Worm (Caenorhabditis elegans): ENCODE results near the gene K08B5.1.

DNA sequence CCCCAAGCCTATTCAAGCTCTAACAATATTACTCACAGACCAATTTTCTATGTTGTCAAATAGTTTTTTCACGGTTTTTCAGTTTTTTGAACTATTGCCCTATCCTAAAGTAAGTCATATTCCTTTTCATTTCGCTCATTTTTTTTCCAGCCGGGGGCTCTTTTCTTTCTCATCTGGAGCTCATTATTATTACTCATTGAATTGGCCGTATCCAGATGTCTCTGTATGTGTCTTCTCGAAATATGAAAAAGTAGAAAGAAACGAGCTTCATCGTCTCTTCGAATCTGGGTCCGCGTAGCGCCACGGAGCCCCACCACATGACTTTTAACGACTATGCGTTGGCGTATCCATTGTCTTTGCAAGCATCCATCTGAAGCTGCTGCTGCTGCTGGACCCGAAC is 27.8 kb upstream of the K08B5.1 start:
- no peak for TF ChIP-seq eor-1 (tag; optimal IDR thresholded peaks at IDR 0.05)
- TF ChIP-seq daf-12 (tag; optimal IDR thresholded peaks at IDR 0.05): no peak
- no peak for TF ChIP-seq fkh-10 (GFP tag; optimal IDR thresholded peaks at IDR 0.05)
- no peak for TF ChIP-seq fos-1 (tag; optimal IDR thresholded peaks at IDR 0.05)
- no peak for TF ChIP-seq nhr-12 (tag; optimal IDR thresholded peaks at IDR 0.05)
- TF ChIP-seq ama-1 (optimal IDR thresholded peaks at IDR 0.05): no peak
- no peak for TF ChIP-seq skn-1 (tag; optimal IDR thresholded peaks at IDR 0.05)
- TF ChIP-seq R02D3.7 (tag; optimal IDR thresholded peaks at IDR 0.05): no peak
- no peak for TF ChIP-seq elt-2 (tag; optimal IDR thresholded peaks at IDR 0.05)
- TF ChIP-seq nhr-76 (tag; optimal IDR thresholded peaks at IDR 0.05): no peak
- TF ChIP-seq zag-1 (tag; optimal IDR thresholded peaks at IDR 0.05): no peak
- no peak for TF ChIP-seq nhr-23 (tag; optimal IDR thresholded peaks at IDR 0.05)
- no peak for TF ChIP-seq nhr-25 (tag; optimal IDR thresholded peaks at IDR 0.05)

All from whole organism, L3 larva.